Worm (Caenorhabditis elegans) whole organism, midembryonic: ENCODE data around the gene acr-14.

Experiments
- T22C8.4 ChIP-seq: fragments of 200-800 bp; sonication (Bioruptor generic); IDR thresholded peaks from 2 replicates; pipeline ENCODE4 v1.3.6; 2022; ENCODE audit warnings: missing genetic modification characterization, missing compliant biosample characterization
- flt-1 ChIP-seq: fragments of 200-800 bp; sonication (Bioruptor generic); IDR thresholded peaks from 2 replicates; pipeline ENCODE4 v1.3.6; 2022; ENCODE audit warnings: missing genetic modification characterization, missing compliant biosample characterization
- klf-2 ChIP-seq: fragments of 200-800 bp; sonication (Bioruptor generic); conservative IDR thresholded peaks from 2 replicates; pipeline ENCODE4 v1.3.6; 2022; ENCODE audit warnings: missing genetic modification reagents, missing genetic modification characterization, missing compliant biosample characterization
- med-1 ChIP-seq: sonication (generic microtip); optimal IDR thresholded peaks from 2 replicates; lab custom pipeline; 2017; ENCODE audit warnings: missing genetic modification characterization, mild to moderate bottlenecking, missing compliant biosample characterization, antibody characterized with exemption, missing genetic modification reagents; ENCODE audit not compliant: insufficient read depth
- ref-1 ChIP-seq: fragments of 200-800 bp; sonication (Bioruptor generic); conservative IDR thresholded peaks from 2 replicates; pipeline ENCODE4 v1.3.6; 2022; ENCODE audit warnings: missing genetic modification reagents, missing genetic modification characterization, missing compliant biosample characterization
- tab-1 ChIP-seq: fragments of 200-800 bp; sonication (Bioruptor generic); IDR thresholded peaks from 2 replicates; pipeline ENCODE4 v1.3.6; 2022; ENCODE audit warnings: missing genetic modification characterization, missing compliant biosample characterization
- ztf-23 ChIP-seq: fragments of 200-800 bp; sonication (Bioruptor generic); IDR thresholded peaks from 2 replicates; pipeline ENCODE4 v1.3.6; 2022; ENCODE audit warnings: missing genetic modification reagents, missing genetic modification characterization, missing compliant biosample characterization
- ztf-29 ChIP-seq: fragments of 200-800 bp; sonication (Bioruptor generic); IDR thresholded peaks from 2 replicates; pipeline ENCODE4 v1.3.6; 2022; ENCODE audit warnings: missing genetic modification reagents, missing genetic modification characterization, missing compliant biosample characterization

- TF ChIP-seq flt-1 (GFP tag; lab: Robert Waterston, UW) (no peak), ref-1 (GFP tag; lab: Robert Waterston, UW) (no peak), ztf-23 (GFP tag; lab: Robert Waterston, UW) (no peak), T22C8.4 (GFP tag; lab: Robert Waterston, UW) (no peak), klf-2 (GFP tag; lab: Robert Waterston, UW) (no peak), med-1 (GFP tag; lab: Kevin White, UChicago) (no peak), ztf-29 (GFP tag; lab: Robert Waterston, UW) (no peak), tab-1 (no peak)
Measured at ce11 chrII:8127290-8127689, 49.7 kb downstream of the acr-14 start.
